Fruit fly (Drosophila melanogaster): ENCODE data around the gene eIF4G1.
"Not testable (repeated sequence)": the region's sequence is repeated elsewhere in the genome, so short reads cannot be mapped to it uniquely, and the experiment has no call there.

Gene eIF4G1

dm6 chr4:958093-958649 is 27.7 kb upstream of the eIF4G1 start, which contains the start of gene 4E-T:
Gene 4E-T, minus strand, starts transcription at chr4:958392.
- TF ChIP-seq pan (optimal IDR thresholded peaks at IDR 0.05) = no peak
- no peak for TF ChIP-seq usp (GFP tag; optimal IDR thresholded peaks at IDR 0.05)
- no peak for TF ChIP-seq CG8478 (optimal IDR thresholded peaks at IDR 0.05)

dm6 chr4:949313-949712 is 18.8 kb upstream of the eIF4G1 start:
- no peak for TF ChIP-seq pan (optimal IDR thresholded peaks at IDR 0.05)
- TF ChIP-seq CG8478 (optimal IDR thresholded peaks at IDR 0.05) = no peak
- TF ChIP-seq Dll (optimal IDR thresholded peaks at IDR 0.05) = no peak
- TF ChIP-seq usp (GFP tag; optimal IDR thresholded peaks at IDR 0.05) = no peak
- TF ChIP-seq EcR (GFP tag; optimal IDR thresholded peaks at IDR 0.05) = no peak
- TF ChIP-seq psq (optimal IDR thresholded peaks at IDR 0.05) = no peak

- no peak for TF ChIP-seq EcR (GFP tag; optimal IDR thresholded peaks at IDR 0.05)
These were observed 15.7 kb upstream of the eIF4G1 start for dm6 chr4:946197-946596.

dm6 chr4:944354-944753 is 13.8 kb upstream of the eIF4G1 start:
- TF ChIP-seq Dll (optimal IDR thresholded peaks at IDR 0.05) (no peak), pan (optimal IDR thresholded peaks at IDR 0.05) (no peak), EcR (GFP tag; optimal IDR thresholded peaks at IDR 0.05) (no peak), psq (optimal IDR thresholded peaks at IDR 0.05) (no peak), CG8478 (optimal IDR thresholded peaks at IDR 0.05) (no peak), usp (GFP tag; optimal IDR thresholded peaks at IDR 0.05) (no peak)

- TF ChIP-seq CG8478 (optimal IDR thresholded peaks at IDR 0.05) (no peak), pan (optimal IDR thresholded peaks at IDR 0.05) (no peak), EcR (GFP tag; optimal IDR thresholded peaks at IDR 0.05) (no peak), Dll (optimal IDR thresholded peaks at IDR 0.05) (no peak), psq (optimal IDR thresholded peaks at IDR 0.05) (no peak), usp (GFP tag; optimal IDR thresholded peaks at IDR 0.05) (no peak)
These were observed 6.6 kb upstream of the eIF4G1 start for dm6 chr4:937119-937518.

- TF ChIP-seq psq (optimal IDR thresholded peaks at IDR 0.05) (no peak), pan (optimal IDR thresholded peaks at IDR 0.05) (no peak), Dll (optimal IDR thresholded peaks at IDR 0.05) (no peak), EcR (GFP tag; optimal IDR thresholded peaks at IDR 0.05) (no peak), usp (GFP tag; optimal IDR thresholded peaks at IDR 0.05) (no peak), CG8478 (optimal IDR thresholded peaks at IDR 0.05) (no peak)
These were observed 5.7 kb upstream of the eIF4G1 start, which contains the start of gene mGluR for dm6 chr4:936036-936869. Gene mGluR, plus strand, starts transcription at chr4:936819.

- TF ChIP-seq Dll (optimal IDR thresholded peaks at IDR 0.05) (no peak), EcR (GFP tag; optimal IDR thresholded peaks at IDR 0.05) (no peak), CG8478 (optimal IDR thresholded peaks at IDR 0.05) (no peak), usp (GFP tag; optimal IDR thresholded peaks at IDR 0.05) (no peak), pan (optimal IDR thresholded peaks at IDR 0.05) (no peak), psq (optimal IDR thresholded peaks at IDR 0.05) (no peak)
These were observed 7.9 kb downstream of the eIF4G1 start for dm6 chr4:922592-922991.

dm6 chr4:912231-912630 is 18.3 kb downstream of the eIF4G1 start, which contains the start of gene unc-13:
Gene unc-13, minus strand, starts transcription at chr4:912331.
- TF ChIP-seq EcR (GFP tag; optimal IDR thresholded peaks at IDR 0.05); Dll (optimal IDR thresholded peaks at IDR 0.05); CG8478 (optimal IDR thresholded peaks at IDR 0.05): not testable (repeated sequence)

dm6 chr4:909134-909533 is 21.4 kb downstream of the eIF4G1 start:
- no peak for TF ChIP-seq CG8478 (optimal IDR thresholded peaks at IDR 0.05)
- TF ChIP-seq pan (optimal IDR thresholded peaks at IDR 0.05) = no peak
- no peak for TF ChIP-seq usp (GFP tag; optimal IDR thresholded peaks at IDR 0.05)
- TF ChIP-seq psq (optimal IDR thresholded peaks at IDR 0.05) = no peak
- TF ChIP-seq Dll (optimal IDR thresholded peaks at IDR 0.05) = no peak
- TF ChIP-seq EcR (GFP tag; optimal IDR thresholded peaks at IDR 0.05) = no peak

dm6 chr4:904667-905066 is 25.8 kb downstream of the eIF4G1 start:
- TF ChIP-seq CG8478 (optimal IDR thresholded peaks at IDR 0.05) (no peak), pan (optimal IDR thresholded peaks at IDR 0.05) (no peak), EcR (GFP tag; optimal IDR thresholded peaks at IDR 0.05) (no peak), usp (GFP tag; optimal IDR thresholded peaks at IDR 0.05) (no peak), Dll (optimal IDR thresholded peaks at IDR 0.05) (no peak), psq (optimal IDR thresholded peaks at IDR 0.05) (no peak)

- TF ChIP-seq EcR (GFP tag; optimal IDR thresholded peaks at IDR 0.05) (no peak), CG8478 (optimal IDR thresholded peaks at IDR 0.05) (no peak), Dll (optimal IDR thresholded peaks at IDR 0.05) (no peak), pan (optimal IDR thresholded peaks at IDR 0.05) (no peak), psq (optimal IDR thresholded peaks at IDR 0.05) (no peak), usp (GFP tag; optimal IDR thresholded peaks at IDR 0.05) (no peak)
These were observed 34.4 kb downstream of the eIF4G1 start for dm6 chr4:896134-896533.

dm6 chr4:879061-879708 is 51.3 kb downstream of the eIF4G1 start:
- TF ChIP-seq Dll (optimal IDR thresholded peaks at IDR 0.05) (no peak), CG8478 (optimal IDR thresholded peaks at IDR 0.05) (no peak), psq (optimal IDR thresholded peaks at IDR 0.05) (no peak), pan (optimal IDR thresholded peaks at IDR 0.05) (no peak), usp (GFP tag; optimal IDR thresholded peaks at IDR 0.05) (no peak), EcR (GFP tag; optimal IDR thresholded peaks at IDR 0.05) (no peak)
